Worm (Caenorhabditis elegans) whole organism, L4 larva: Measurements from ENCODE around the gene acs-19.

Experiments
- F10B5.3 ChIP-seq: sonication (generic microtip); optimal IDR thresholded peaks from 2 replicates; lab custom pipeline; 2016; ENCODE audit warnings: mild to moderate bottlenecking, missing genetic modification characterization, missing compliant biosample characterization
- F26F4.8 ChIP-seq: fragments of 200-800 bp; sonication (Bioruptor generic); conservative IDR thresholded peaks from 2 replicates; pipeline ENCODE4 v1.3.6; 2022; ENCODE audit warnings: missing genetic modification characterization, missing compliant biosample characterization
- F37D6.2 ChIP-seq: sonication (generic microtip); optimal IDR thresholded peaks from 2 replicates; lab custom pipeline; 2016; ENCODE audit warnings: mild to moderate bottlenecking, missing genetic modification characterization, missing compliant biosample characterization
- F44E2.7 ChIP-seq: fragments of 200-800 bp; sonication (Bioruptor generic); IDR thresholded peaks from 2 replicates; pipeline ENCODE4 v2.1.2; 2022; ENCODE audit warnings: missing genetic modification characterization, missing compliant biosample characterization
- R02D3.7 ChIP-seq: fragments of 150-350 bp; sonication (generic microtip); optimal IDR thresholded peaks from 3 replicates; lab custom pipeline; 2014; ENCODE audit warnings: missing biosample characterization, missing genetic modification characterization
- T20F7.1 ChIP-seq: fragments of 200-800 bp; sonication (Bioruptor generic); optimal IDR thresholded peaks from 2 replicates; lab custom pipeline; 2018; ENCODE audit warnings: mild to moderate bottlenecking, missing genetic modification characterization, missing compliant biosample characterization
- T26A8.4 ChIP-seq: fragments of 200-800 bp; sonication (Bioruptor generic); IDR thresholded peaks from 2 replicates; pipeline ENCODE4 v1.3.6; 2022; ENCODE audit warnings: missing genetic modification characterization, missing compliant biosample characterization
- Y105C5A.15 ChIP-seq: fragments of 200-800 bp; sonication (Bioruptor generic); IDR thresholded peaks from 2 replicates; pipeline ENCODE4 v1.3.6; 2022; ENCODE audit warnings: missing genetic modification characterization, missing compliant biosample characterization
- Y48G9A.11 ChIP-seq: fragments of 200-800 bp; sonication (Bioruptor generic); IDR thresholded peaks from 2 replicates; pipeline ENCODE4 v1.3.6; 2022; ENCODE audit warnings: missing genetic modification reagents, missing genetic modification characterization, missing compliant biosample characterization
- Y75B8A.6 ChIP-seq: fragments of 200-800 bp; sonication (Bioruptor generic); IDR thresholded peaks from 2 replicates; pipeline ENCODE4 v1.3.6; 2022; ENCODE audit warnings: missing genetic modification reagents, missing genetic modification characterization, missing compliant biosample characterization
- ZK337.2 ChIP-seq: fragments of 200-800 bp; sonication (Bioruptor generic); IDR thresholded peaks from 2 replicates; pipeline ENCODE4 v1.3.6; 2022; ENCODE audit warnings: missing genetic modification reagents, missing genetic modification characterization, missing compliant biosample characterization
- ZK546.5 ChIP-seq, 2 experiments: sonication (generic microtip); optimal IDR thresholded peaks; 2 replicates each; lab custom pipeline; 2017; ENCODE audit warnings: missing biosample characterization in 2 of 2, missing genetic modification characterization in 2 of 2
- ama-1 ChIP-seq: fragments of 150-350 bp; optimal IDR thresholded peaks from 2 replicates; lab custom pipeline; 2014; ENCODE audit warnings: inconsistent platforms, mixed read lengths
- arid-1 ChIP-seq: fragments of 200-800 bp; sonication (Bioruptor generic); conservative IDR thresholded peaks from 2 replicates; pipeline ENCODE4 v1.3.6; 2022; ENCODE audit warnings: missing genetic modification reagents, missing genetic modification characterization, missing compliant biosample characterization
- ceh-20 ChIP-seq: fragments of 200-800 bp; sonication (Bioruptor generic); IDR thresholded peaks from 2 replicates; pipeline ENCODE4 v1.3.6; 2022; ENCODE audit warnings: missing genetic modification reagents, missing genetic modification characterization, missing compliant biosample characterization
- ceh-32 ChIP-seq: sonication (generic microtip); optimal IDR thresholded peaks from 2 replicates; lab custom pipeline; 2016; ENCODE audit warnings: mild to moderate bottlenecking, missing genetic modification characterization, missing compliant biosample characterization; ENCODE audit not compliant: poor library complexity
- ces-1 ChIP-seq: fragments of 150-350 bp; sonication (generic microtip); optimal IDR thresholded peaks from 4 replicates; lab custom pipeline; 2014; ENCODE audit warnings: missing biosample characterization, missing genetic modification reagents, missing genetic modification characterization
- cey-2 ChIP-seq: sonication (generic microtip); optimal IDR thresholded peaks from 3 replicates; lab custom pipeline; 2017; ENCODE audit warnings: missing genetic modification characterization, mild to moderate bottlenecking, missing compliant biosample characterization, antibody characterized with exemption, borderline replicate concordance; ENCODE audit not compliant: insufficient read depth
- daf-12 ChIP-seq: fragments of 150-350 bp; optimal IDR thresholded peaks from 2 replicates; lab custom pipeline; 2014; ENCODE audit warnings: missing biosample characterization, missing genetic modification reagents, missing genetic modification characterization
- daf-16 ChIP-seq, 3 experiments: sonication (generic microtip); optimal IDR thresholded peaks; 2 replicates each; lab custom pipeline; 2016 to 2017; ENCODE audit warnings: missing genetic modification characterization in 3 of 3, missing genetic modification reagents in 3 of 3, mild to moderate bottlenecking in 2 of 3, missing compliant biosample characterization in 2 of 3, missing biosample characterization in 1 of 3, moderate library complexity in 1 of 3
- daf-19 ChIP-seq: fragments of 200-800 bp; sonication (Bioruptor generic); conservative IDR thresholded peaks from 2 replicates; pipeline ENCODE4 v1.3.6; 2022; ENCODE audit warnings: missing genetic modification characterization, missing compliant biosample characterization
- daf-8 ChIP-seq: fragments of 200-800 bp; sonication (Bioruptor generic); IDR thresholded peaks from 2 replicates; pipeline ENCODE4 v1.3.6; 2022; ENCODE audit warnings: missing genetic modification characterization, missing compliant biosample characterization
- dmd-6 ChIP-seq: fragments of 200-800 bp; sonication (Bioruptor generic); IDR thresholded peaks from 2 replicates; pipeline ENCODE4 v1.3.6; 2022; ENCODE audit warnings: missing genetic modification reagents, missing genetic modification characterization, missing compliant biosample characterization
- dmd-8 ChIP-seq: fragments of 200-800 bp; sonication (Bioruptor generic); IDR thresholded peaks from 2 replicates; pipeline ENCODE4 v1.3.6; 2022; ENCODE audit warnings: missing genetic modification characterization, missing compliant biosample characterization
- duxl-1 ChIP-seq: sonication (generic microtip); optimal IDR thresholded peaks from 2 replicates; lab custom pipeline; 2016; ENCODE audit warnings: mild to moderate bottlenecking, missing genetic modification characterization, moderate library complexity, missing compliant biosample characterization; ENCODE audit not compliant: poor library complexity
- egl-43 ChIP-seq: fragments of 200-800 bp; sonication (Bioruptor generic); IDR thresholded peaks from 2 replicates; pipeline ENCODE4 v1.3.6; 2022; ENCODE audit warnings: missing genetic modification reagents, missing genetic modification characterization, missing compliant biosample characterization
- hlh-11 ChIP-seq: fragments of 200-800 bp; sonication (Bioruptor generic); optimal IDR thresholded peaks from 2 replicates; lab custom pipeline; 2018; ENCODE audit warnings: mild to moderate bottlenecking, missing genetic modification characterization, missing compliant biosample characterization
- hlh-30 ChIP-seq: sonication (generic microtip); optimal IDR thresholded peaks from 2 replicates; lab custom pipeline; 2017; ENCODE audit warnings: antibody characterized with exemption, mild to moderate bottlenecking, missing genetic modification characterization, missing compliant biosample characterization; ENCODE audit not compliant: insufficient read depth
- hmg-1.1 ChIP-seq: fragments of 200-800 bp; sonication (Bioruptor generic); IDR thresholded peaks from 2 replicates; pipeline ENCODE4 v1.3.6; 2022; ENCODE audit warnings: missing genetic modification reagents, missing genetic modification characterization, missing compliant biosample characterization
- jun-1 ChIP-seq: fragments of 150-350 bp; optimal IDR thresholded peaks from 2 replicates; lab custom pipeline; 2014; ENCODE audit warnings: missing biosample characterization, missing genetic modification reagents, missing genetic modification characterization
- lin-38 ChIP-seq: fragments of 200-800 bp; sonication (Bioruptor generic); IDR thresholded peaks from 2 replicates; pipeline ENCODE4 v1.3.6; 2022; ENCODE audit warnings: missing genetic modification reagents, missing genetic modification characterization, missing compliant biosample characterization
- lin-39 ChIP-seq: fragments of 150-350 bp; optimal IDR thresholded peaks from 2 replicates; lab custom pipeline; 2014; ENCODE audit warnings: missing biosample characterization, missing genetic modification reagents, missing genetic modification characterization
- lir-3 ChIP-seq: sonication (generic microtip); optimal IDR thresholded peaks from 2 replicates; lab custom pipeline; 2016; ENCODE audit warnings: mild to moderate bottlenecking, missing genetic modification characterization, missing compliant biosample characterization
- madf-5 ChIP-seq, 2 experiments: fragments of 200-800 bp; sonication (Bioruptor generic); IDR thresholded peaks; 2 replicates each; pipeline ENCODE4 v1.3.6; 2022; ENCODE audit warnings: missing compliant biosample characterization in 2 of 2, missing genetic modification characterization in 2 of 2
- mdt-29 ChIP-seq: fragments of 200-800 bp; sonication (Bioruptor generic); IDR thresholded peaks from 2 replicates; pipeline ENCODE4 v1.3.6; 2022; ENCODE audit warnings: missing genetic modification reagents, missing genetic modification characterization, missing compliant biosample characterization
- mep-1 ChIP-seq: fragments of 150-350 bp; sonication (generic microtip); optimal IDR thresholded peaks from 3 replicates; lab custom pipeline; 2014; ENCODE audit warnings: missing biosample characterization, missing genetic modification characterization
- nhr-28 ChIP-seq: fragments of 150-350 bp; optimal IDR thresholded peaks from 2 replicates; lab custom pipeline; 2014; ENCODE audit warnings: missing biosample characterization, missing genetic modification characterization
- nhr-76 ChIP-seq: fragments of 150-350 bp; optimal IDR thresholded peaks from 2 replicates; lab custom pipeline; 2014; ENCODE audit warnings: missing biosample characterization, missing genetic modification characterization
- pha-4 ChIP-seq, 2 experiments: fragments of 150-350 bp in 1 of 2; fragments of 200-800 bp in 1 of 2; sonication (Bioruptor generic) in 1 of 2; IDR thresholded peaks in 1 of 2; optimal IDR thresholded peaks in 1 of 2; 2 replicates each; pipeline versions ENCODE4 v1.3.6 to Lab custom; 2014 to 2022; ENCODE audit warnings: missing genetic modification characterization in 2 of 2, missing genetic modification reagents in 2 of 2, missing biosample characterization in 1 of 2, missing compliant biosample characterization in 1 of 2
- php-3 ChIP-seq: fragments of 200-800 bp; sonication (Bioruptor generic); IDR thresholded peaks from 2 replicates; pipeline ENCODE4 v1.3.6; 2022; ENCODE audit warnings: missing genetic modification reagents, missing genetic modification characterization, missing compliant biosample characterization
- pqm-1 ChIP-seq: sonication (generic microtip); optimal IDR thresholded peaks from 2 replicates; lab custom pipeline; 2017; ENCODE audit warnings: missing biosample characterization, missing genetic modification characterization
- rbr-2 ChIP-seq: sonication (generic microtip); optimal IDR thresholded peaks from 2 replicates; lab custom pipeline; 2016; ENCODE audit warnings: missing genotype, missing genetic modification characterization, missing compliant biosample characterization
- saeg-2 ChIP-seq: fragments of 200-800 bp; sonication (Bioruptor generic); IDR thresholded peaks from 2 replicates; pipeline ENCODE4 v1.3.6; 2022; ENCODE audit warnings: missing genetic modification reagents, missing genetic modification characterization, missing compliant biosample characterization
- set-16 ChIP-seq: fragments of 200-800 bp; sonication (Bioruptor generic); IDR thresholded peaks from 2 replicates; pipeline ENCODE4 v1.3.6; 2022; ENCODE audit warnings: missing genetic modification reagents, missing genetic modification characterization, missing compliant biosample characterization
- skn-1 ChIP-seq: fragments of 150-350 bp; optimal IDR thresholded peaks from 2 replicates; lab custom pipeline; 2014; ENCODE audit warnings: missing biosample characterization, missing genetic modification characterization
- snpc-1.2 ChIP-seq: fragments of 200-800 bp; sonication (Bioruptor generic); IDR thresholded peaks from 2 replicates; pipeline ENCODE4 v1.3.6; 2022; ENCODE audit warnings: missing genetic modification reagents, missing genetic modification characterization, missing compliant biosample characterization
- tra-1 ChIP-seq: fragments of 200-800 bp; sonication (Bioruptor generic); IDR thresholded peaks from 2 replicates; pipeline ENCODE4 v1.3.6; 2022; ENCODE audit warnings: missing genetic modification reagents, missing genetic modification characterization, missing compliant biosample characterization
- zag-1 ChIP-seq: fragments of 150-350 bp; optimal IDR thresholded peaks from 2 replicates; lab custom pipeline; 2014; ENCODE audit warnings: missing biosample characterization, missing genetic modification characterization
- zip-11 ChIP-seq: fragments of 200-800 bp; sonication (Bioruptor generic); IDR thresholded peaks from 2 replicates; pipeline ENCODE4 v1.3.6; 2022; ENCODE audit warnings: missing genetic modification characterization, missing compliant biosample characterization
- zip-2 ChIP-seq: fragments of 150-350 bp; optimal IDR thresholded peaks from 2 replicates; lab custom pipeline; 2014; ENCODE audit warnings: missing biosample characterization, missing genetic modification characterization
- ztf-11 ChIP-seq: fragments of 150-350 bp; optimal IDR thresholded peaks from 2 replicates; lab custom pipeline; 2014; ENCODE audit warnings: missing biosample characterization, missing genetic modification characterization

acs-19 gene

ce11 chrIII:3875608-3876007 is 11.3 kb downstream of the acs-19 start:
- TF ChIP-seq hlh-30 (tag; lab: Kevin White, UChicago) (peak; percentile 92), nhr-76 (no peak), T26A8.4 (GFP tag; lab: Robert Waterston, UW) (no peak), jun-1 (no peak), zip-11 (GFP tag; lab: Robert Waterston, UW) (no peak), daf-19 (GFP tag; lab: Robert Waterston, UW) (no peak), pqm-1 (no peak), lin-39 (tag; lab: Kevin White, UChicago) (no peak), dmd-8 (GFP tag; lab: Robert Waterston, UW) (no peak), rbr-2 (tag; lab: Kevin White, UChicago) (no peak), F10B5.3 (no peak), ceh-20 (0 out of 2 replicates have a peak, but pooled peaks have one; percentile 27), hmg-1.1 (no peak), Y75B8A.6 (GFP tag; lab: Robert Waterston, UW) (no peak), Y48G9A.11 (GFP tag; lab: Robert Waterston, UW) (no peak), R02D3.7 (tag; lab: Kevin White, UChicago) (no peak), nhr-28 (peak; percentile 72), duxl-1 (tag; lab: Kevin White, UChicago) (no peak), F44E2.7 (GFP tag; lab: Robert Waterston, UW) (no peak), ama-1 (lab: Kevin White, UChicago) (no peak), T20F7.1 (GFP tag; lab: Kevin White, UChicago) (no peak), daf-16 (GFP tag; optimal IDR thresholded peaks at IDR 0.05; lab: Kevin White, UChicago) (no peak), daf-16 (tag; optimal IDR thresholded peaks at IDR 0.05; lab: Kevin White, UChicago) (peak; percentile 60), ztf-11 (tag; lab: Kevin White, UChicago) (no peak), ceh-32 (tag; lab: Kevin White, UChicago) (no peak), F26F4.8 (no peak), egl-43 (GFP tag; lab: Robert Waterston, UW) (no peak), tra-1 (GFP tag; lab: Robert Waterston, UW) (no peak), ces-1 (GFP tag; lab: Kevin White, UChicago) (no peak), F37D6.2 (tag; lab: Kevin White, UChicago) (no peak), php-3 (no peak), zip-2 (tag; lab: Kevin White, UChicago) (no peak), snpc-1.2 (GFP tag; lab: Robert Waterston, UW) (no peak), hlh-11 (tag; lab: Kevin White, UChicago) (peak; percentile 74), mep-1 (tag; lab: Kevin White, UChicago) (peak; percentile 67), dmd-6 (peak; percentile 42), skn-1 (tag; lab: Kevin White, UChicago) (no peak), pha-4 (GFP tag; IDR thresholded peaks at IDR 0.05; lab: Robert Waterston, UW) (no peak), pha-4 (tag; optimal IDR thresholded peaks at IDR 0.05; lab: Kevin White, UChicago) (no peak), ZK337.2 (GFP tag; lab: Robert Waterston, UW) (no peak), zag-1 (no peak), daf-12 (no peak), saeg-2 (GFP tag; lab: Robert Waterston, UW) (no peak), cey-2 (tag; lab: Kevin White, UChicago) (peak; percentile 45), lin-38 (GFP tag; lab: Robert Waterston, UW) (no peak), madf-5 (GFP tag; IDR thresholded peaks at IDR 0.05; lab: Robert Waterston, UW) (no peak), Y105C5A.15 (no peak), daf-8 (GFP tag; lab: Robert Waterston, UW) (no peak), lir-3 (tag; lab: Kevin White, UChicago) (no peak), set-16 (GFP tag; lab: Robert Waterston, UW) (no peak), ZK546.5 (tag; optimal IDR thresholded peaks at IDR 0.05; lab: Kevin White, UChicago) (no peak), arid-1 (no peak), mdt-29 (GFP tag; lab: Robert Waterston, UW) (peak; percentile 45; the same call in 1 of the 2 replicates)
